ENCODE assay signal across 2 worm cellular contexts in genomic region chrIV:15777674-15778296, ce11.
A peak's percentile ranks its signal among the peaks of the same experiment; 100 is the strongest.
TF ChIP-seq lines count a peak whose summit lies in the region.

No protein-coding gene starts in this region.

TF ChIP-seq in whole organism, L4 larva, 104 proteins besides CTCF, POLR2A, EP300 and RAD21:
- TF ChIP-seq snpc-1.2 (GFP tag; IDR thresholded peaks at IDR 0.05; lab: Robert Waterston, UW): peak; percentile 67

TF ChIP-seq in whole organism, young adult, 124 proteins besides CTCF, POLR2A, EP300 and RAD21:
- TF ChIP-seq attf-6 (GFP tag; IDR thresholded peaks at IDR 0.05; lab: Robert Waterston, UW) (peak; percentile 77), snpc-4 (GFP tag; optimal IDR thresholded peaks at IDR 0.05; lab: Kevin White, UChicago) (peak; percentile 45), snpc-4 (tag; optimal IDR thresholded peaks at IDR 0.05; lab: Kevin White, UChicago) (peak in 2 of 4 experiments; percentile 13 to 91)
